Fruit fly (Drosophila melanogaster): ENCODE measurements around the gene Tmtc1.

Tmtc1 gene

dm6 chr2L:2751904-2752459 lies 74.4 kb downstream of the Tmtc1 start, which contains the start of gene Bacc (continued):
- TF ChIP-seq Dp (GFP tag; optimal IDR thresholded peaks at IDR 0.05): no peak
- peak; percentile 65 for TF ChIP-seq CG12744 (GFP tag; optimal IDR thresholded peaks at IDR 0.05)
- TF ChIP-seq HLH54F (GFP tag; optimal IDR thresholded peaks at IDR 0.05): peak; percentile 89
- peak; percentile 72 for TF ChIP-seq CG6254 (GFP tag; optimal IDR thresholded peaks at IDR 0.05)
- peak; percentile 78 for TF ChIP-seq CG9817 (tag; optimal IDR thresholded peaks at IDR 0.05)
- no peak for TF ChIP-seq HLH3B (GFP tag; IDR thresholded peaks at IDR 0.05)
- TF ChIP-seq CG30403 (GFP tag; optimal IDR thresholded peaks at IDR 0.05): peak; percentile 93
- no peak for TF ChIP-seq mld (GFP tag; IDR thresholded peaks at IDR 0.05; ENCODE audit: partially characterized antibody)
- no peak for TF ChIP-seq dysf (GFP tag; IDR thresholded peaks at IDR 0.05)
- peak; percentile 88 for TF ChIP-seq Sox102F (GFP tag; optimal IDR thresholded peaks at IDR 0.05)
- no peak for TF ChIP-seq Doc3 (GFP tag; IDR thresholded peaks at IDR 0.05; ENCODE audit: partially characterized antibody)
- TF ChIP-seq zfh1 (GFP tag; IDR thresholded peaks at IDR 0.05): no peak
- TF ChIP-seq inv (GFP tag; IDR thresholded peaks at IDR 0.05; ENCODE audit: partially characterized antibody): no peak
- TF ChIP-seq ind (GFP tag; optimal IDR thresholded peaks at IDR 0.05): peak; percentile 89
- TF ChIP-seq kay (GFP tag; optimal IDR thresholded peaks at IDR 0.05): peak; percentile 50
- peak; percentile 76 for TF ChIP-seq btn (GFP tag; optimal IDR thresholded peaks at IDR 0.05)
- TF ChIP-seq tup (GFP tag; optimal IDR thresholded peaks at IDR 0.05): peak; percentile 60
- TF ChIP-seq Lpt (GFP tag; optimal IDR thresholded peaks at IDR 0.05): no peak
- no peak for TF ChIP-seq Mrtf (GFP tag; IDR thresholded peaks at IDR 0.05)
- TF ChIP-seq Xbp1 (GFP tag; optimal IDR thresholded peaks at IDR 0.05): peak; percentile 73
- no peak for TF ChIP-seq Nf-YA (GFP tag; IDR thresholded peaks at IDR 0.05)
- peak; percentile 77 for TF ChIP-seq schlank (tag; optimal IDR thresholded peaks at IDR 0.05)
- no peak for TF ChIP-seq CG11696 (GFP tag; IDR thresholded peaks at IDR 0.05)
- TF ChIP-seq CG1603 (tag; optimal IDR thresholded peaks at IDR 0.05): peak; percentile 64
- TF ChIP-seq Oli (tag; optimal IDR thresholded peaks at IDR 0.05): peak; percentile 93
- TF ChIP-seq fd102C (GFP tag; optimal IDR thresholded peaks at IDR 0.05): no peak
- peak; percentile 94 for TF ChIP-seq CG11504 (tag; optimal IDR thresholded peaks at IDR 0.05)
- TF ChIP-seq fd96Cb (tag; optimal IDR thresholded peaks at IDR 0.05): peak; percentile 81
- no peak for TF ChIP-seq BEAF-32 (GFP tag; optimal IDR thresholded peaks at IDR 0.05)
- peak; percentile 78 for TF ChIP-seq sug (tag; optimal IDR thresholded peaks at IDR 0.05)
- peak; percentile 83 for TF ChIP-seq Asciz (GFP tag; optimal IDR thresholded peaks at IDR 0.05)
- TF ChIP-seq CG31224 (GFP tag; IDR thresholded peaks at IDR 0.05): no peak
- TF ChIP-seq tin (GFP tag; optimal IDR thresholded peaks at IDR 0.05): peak; percentile 80
- peak; percentile 38 for TF ChIP-seq twi (tag; optimal IDR thresholded peaks at IDR 0.05)
- peak; percentile 95 for TF ChIP-seq CG2678 (tag; optimal IDR thresholded peaks at IDR 0.05)
- peak; percentile 86 for TF ChIP-seq CG7839 (tag; optimal IDR thresholded peaks at IDR 0.05)
- no peak for TF ChIP-seq yki (optimal IDR thresholded peaks at IDR 0.05)
- TF ChIP-seq CG16863 (GFP tag; optimal IDR thresholded peaks at IDR 0.05): peak; percentile 83
- TF ChIP-seq Dref (GFP tag; IDR thresholded peaks at IDR 0.05): no peak
- TF ChIP-seq CG12071 (GFP tag; optimal IDR thresholded peaks at IDR 0.05): peak; percentile 66
- TF ChIP-seq CG12769 (tag; optimal IDR thresholded peaks at IDR 0.05): peak; percentile 88
- TF ChIP-seq HLH4C (GFP tag; IDR thresholded peaks at IDR 0.05; ENCODE audit: partially characterized antibody): no peak
- TF ChIP-seq nau (GFP tag; optimal IDR thresholded peaks at IDR 0.05): peak; percentile 87
- no peak for TF ChIP-seq sens-2 (GFP tag; IDR thresholded peaks at IDR 0.05)
- TF ChIP-seq CG3995 (GFP tag; optimal IDR thresholded peaks at IDR 0.05): peak; percentile 73
- peak; percentile 97 for TF ChIP-seq Med (GFP tag)
- TF ChIP-seq CG1647 (GFP tag; optimal IDR thresholded peaks at IDR 0.05): peak; percentile 72
- no peak for TF ChIP-seq Dbx (GFP tag; IDR thresholded peaks at IDR 0.05)
- TF ChIP-seq CG10267 (tag; optimal IDR thresholded peaks at IDR 0.05): peak; percentile 63
- TF ChIP-seq CG1233 (GFP tag; optimal IDR thresholded peaks at IDR 0.05): peak; percentile 84
